Fruit fly (Drosophila melanogaster) whole organism, embryonic: ENCODE data around the gene CG42579.

Source experiments
- Bdp1 ChIP-seq: fragments of 200-800 bp; sonication (Bioruptor generic); optimal IDR thresholded peaks from 3 replicates; lab custom pipeline; 2016; ENCODE audit warnings: missing biosample characterization, missing genetic modification characterization
- Blimp-1 ChIP-seq: fragments of 200-800 bp; sonication (Bioruptor generic); optimal IDR thresholded peaks from 3 replicates; lab custom pipeline; 2018; ENCODE audit warnings: missing biosample characterization, missing genetic modification characterization, mild to moderate bottlenecking, moderate library complexity, missing genetic modification reagents
- CG10267 ChIP-seq: fragments of 200-800 bp; sonication (Bioruptor generic); optimal IDR thresholded peaks from 2 replicates; lab custom pipeline; 2018; ENCODE audit warnings: missing biosample characterization, mild to moderate bottlenecking, missing genetic modification characterization, moderate library complexity
- CG10462 ChIP-seq: fragments of 200-800 bp; sonication (Bioruptor generic); optimal IDR thresholded peaks from 2 replicates; lab custom pipeline; 2016; ENCODE audit warnings: missing biosample characterization, missing genetic modification characterization
- CG11504 ChIP-seq: fragments of 200-800 bp; sonication (Bioruptor generic); optimal IDR thresholded peaks from 3 replicates; lab custom pipeline; 2019; ENCODE audit warnings: missing biosample characterization, mild to moderate bottlenecking, missing genetic modification characterization, moderate library complexity
- CG1233 ChIP-seq: fragments of 200-800 bp; sonication (Bioruptor generic); optimal IDR thresholded peaks from 4 replicates; lab custom pipeline; 2018; ENCODE audit warnings: missing biosample characterization, mild to moderate bottlenecking, missing genetic modification characterization
- CG14667 ChIP-seq: fragments of 200-800 bp; sonication (Bioruptor generic); IDR thresholded peaks from 2 replicates; pipeline ENCODE4 v1.3.6; 2022; ENCODE audit warnings: missing biosample characterization, missing genetic modification characterization
- CG1529 ChIP-seq: fragments of 200-800 bp; sonication (Bioruptor generic); optimal IDR thresholded peaks from 3 replicates; lab custom pipeline; 2018; ENCODE audit warnings: missing biosample characterization, missing genetic modification characterization
- CG17385 ChIP-seq: fragments of 200-800 bp; sonication (Bioruptor generic); optimal IDR thresholded peaks from 3 replicates; lab custom pipeline; 2018; ENCODE audit warnings: missing biosample characterization, mild to moderate bottlenecking, missing genetic modification characterization
- CG18599 ChIP-seq: fragments of 200-800 bp; sonication (Bioruptor generic); optimal IDR thresholded peaks from 3 replicates; lab custom pipeline; 2017; ENCODE audit warnings: missing biosample characterization, missing genetic modification characterization, mild to moderate bottlenecking, moderate library complexity, missing genetic modification reagents
- CG2120 ChIP-seq: fragments of 200-800 bp; sonication (Bioruptor generic); optimal IDR thresholded peaks from 3 replicates; lab custom pipeline; 2016; ENCODE audit warnings: missing biosample characterization, missing genetic modification characterization
- CG2875 ChIP-seq: fragments of 200-800 bp; sonication (Bioruptor generic); optimal IDR thresholded peaks from 2 replicates; lab custom pipeline; 2017; ENCODE audit warnings: missing biosample characterization, mild to moderate bottlenecking, missing genetic modification characterization, missing genetic modification reagents
- CG30020 ChIP-seq: fragments of 200-800 bp; optimal IDR thresholded peaks from 2 replicates; lab custom pipeline; 2019; ENCODE audit warnings: missing biosample characterization, mild to moderate bottlenecking, missing genetic modification characterization, moderate library complexity
- CG31365 ChIP-seq: fragments of 200-800 bp; sonication (Bioruptor generic); optimal IDR thresholded peaks from 2 replicates; lab custom pipeline; 2018; ENCODE audit warnings: missing biosample characterization, mild to moderate bottlenecking, missing genetic modification characterization
- CG3407 ChIP-seq: fragments of 200-800 bp; sonication (Bioruptor generic); optimal IDR thresholded peaks from 2 replicates; lab custom pipeline; 2018; ENCODE audit warnings: missing biosample characterization, mild to moderate bottlenecking, missing genetic modification characterization
- CG7556 ChIP-seq: fragments of 200-800 bp; sonication (Bioruptor generic); optimal IDR thresholded peaks from 2 replicates; lab custom pipeline; 2017; ENCODE audit warnings: missing biosample characterization, mild to moderate bottlenecking, missing genetic modification characterization
- CG8388 ChIP-seq: fragments of 200-800 bp; sonication (Bioruptor generic); optimal IDR thresholded peaks from 2 replicates; lab custom pipeline; 2019; ENCODE audit warnings: missing biosample characterization, mild to moderate bottlenecking, missing genetic modification characterization, moderate library complexity
- CG8924 ChIP-seq: fragments of 200-800 bp; optimal IDR thresholded peaks from 3 replicates; lab custom pipeline; 2019; ENCODE audit warnings: missing biosample characterization, mild to moderate bottlenecking, missing genetic modification characterization, moderate library complexity
- CG9437 ChIP-seq: fragments of 200-800 bp; sonication (Bioruptor generic); optimal IDR thresholded peaks from 2 replicates; lab custom pipeline; 2018; ENCODE audit warnings: missing biosample characterization, mild to moderate bottlenecking, missing genetic modification characterization
- CG9727 ChIP-seq: fragments of 200-800 bp; sonication (Bioruptor generic); optimal IDR thresholded peaks from 3 replicates; lab custom pipeline; 2017; ENCODE audit warnings: missing biosample characterization, mild to moderate bottlenecking, missing genetic modification characterization
- CG9932 ChIP-seq: fragments of 200-800 bp; sonication (Bioruptor generic); IDR thresholded peaks from 2 replicates; pipeline ENCODE4 v1.3.6; 2022; ENCODE audit warnings: missing biosample characterization, missing genetic modification characterization
- Camta ChIP-seq: fragments of 200-800 bp; sonication (Bioruptor generic); optimal IDR thresholded peaks from 2 replicates; lab custom pipeline; 2016; ENCODE audit warnings: missing biosample characterization, missing genetic modification characterization
- Dad ChIP-seq: fragments of 200-800 bp; sonication (Bioruptor generic); optimal IDR thresholded peaks from 3 replicates; lab custom pipeline; 2016; ENCODE audit warnings: missing biosample characterization, missing genetic modification characterization
- Dip2 ChIP-seq: fragments of 200-800 bp; sonication (Bioruptor generic); IDR thresholded peaks from 2 replicates; pipeline ENCODE4 v1.3.6; 2022; ENCODE audit warnings: missing biosample characterization, missing genetic modification characterization
- Doc2 ChIP-seq: fragments of 200-800 bp; sonication (Bioruptor generic); IDR thresholded peaks from 2 replicates; pipeline ENCODE4 v1.3.6; 2022; ENCODE audit warnings: missing biosample characterization, missing genetic modification characterization
- Ets65A ChIP-seq: fragments of 200-800 bp; sonication (Bioruptor generic); peaks from one replicate; lab custom pipeline; 2016; ENCODE audit warnings: missing biosample characterization, missing genetic modification characterization
- Ets97D ChIP-seq: fragments of 200-800 bp; sonication (Bioruptor generic); optimal IDR thresholded peaks from 3 replicates; lab custom pipeline; 2016; ENCODE audit warnings: missing biosample characterization, missing genetic modification characterization
- HHEX ChIP-seq: fragments of 200-800 bp; sonication (Bioruptor generic); optimal IDR thresholded peaks from 3 replicates; lab custom pipeline; 2017; ENCODE audit warnings: missing biosample characterization, mild to moderate bottlenecking, missing genetic modification characterization, missing genetic modification reagents
- Hr3 ChIP-seq: fragments of 200-800 bp; sonication (Bioruptor generic); optimal IDR thresholded peaks from 3 replicates; lab custom pipeline; 2016; ENCODE audit warnings: missing biosample characterization, missing genetic modification characterization
- Hr78 ChIP-seq, 2 experiments: fragments of 200-800 bp in 1 of 2; fragments of >200 bp in 1 of 2; sonication (Bioruptor generic) in 1 of 2; optimal IDR thresholded peaks; 2 replicates each; lab custom pipeline; 2017 to 2019; ENCODE audit warnings: missing biosample characterization in 2 of 2, missing genetic modification characterization in 2 of 2, mild to moderate bottlenecking in 1 of 2, moderate library complexity in 1 of 2
- Max ChIP-seq: fragments of 200-800 bp; sonication (Bioruptor generic); optimal IDR thresholded peaks from 2 replicates; lab custom pipeline; 2016; ENCODE audit warnings: missing biosample characterization, mild to moderate bottlenecking, missing genetic modification characterization
- Med ChIP-seq: fragments of 200-800 bp; sonication (Bioruptor generic); peaks from one replicate; lab custom pipeline; 2016; ENCODE audit warnings: missing biosample characterization, missing genetic modification characterization, mild to moderate bottlenecking, inconsistent platforms, moderate library complexity
- Nf-YC ChIP-seq: fragments of 200-800 bp; optimal IDR thresholded peaks from 3 replicates; lab custom pipeline; 2019; ENCODE audit warnings: missing biosample characterization, mild to moderate bottlenecking, missing genetic modification characterization, moderate library complexity
- PHDP ChIP-seq: fragments of 200-800 bp; sonication (Bioruptor generic); optimal IDR thresholded peaks from 3 replicates; lab custom pipeline; 2018; ENCODE audit warnings: missing biosample characterization, mild to moderate bottlenecking, missing genetic modification characterization, moderate library complexity
- Rfx ChIP-seq: fragments of 200-800 bp; sonication (Bioruptor generic); IDR thresholded peaks from 2 replicates; pipeline ENCODE4 v1.3.6; 2022; ENCODE audit warnings: missing biosample characterization, missing genetic modification characterization
- chn ChIP-seq: fragments of 200-800 bp; sonication (Bioruptor generic); optimal IDR thresholded peaks from 2 replicates; lab custom pipeline; 2016; ENCODE audit warnings: missing biosample characterization, missing genetic modification characterization
- dmrt99B ChIP-seq: fragments of 200-800 bp; sonication (Bioruptor generic); optimal IDR thresholded peaks from 2 replicates; lab custom pipeline; 2018; ENCODE audit warnings: missing biosample characterization, mild to moderate bottlenecking, missing genetic modification characterization, moderate library complexity
- dysf ChIP-seq: fragments of 200-800 bp; sonication (Bioruptor generic); IDR thresholded peaks from 3 replicates; pipeline ENCODE4 v1.3.6; 2022; ENCODE audit warnings: missing biosample characterization, missing genetic modification characterization
- esg ChIP-seq: fragments of 200-800 bp; sonication (Bioruptor generic); conservative IDR thresholded peaks from 2 replicates; pipeline ENCODE4 v1.3.6; 2022; ENCODE audit warnings: missing biosample characterization, missing genetic modification characterization
- ind ChIP-seq: fragments of 200-800 bp; sonication (Bioruptor generic); optimal IDR thresholded peaks from 3 replicates; lab custom pipeline; 2016; ENCODE audit warnings: missing biosample characterization, missing genetic modification characterization
- lilli ChIP-seq: fragments of 200-800 bp; sonication (Bioruptor generic); optimal IDR thresholded peaks from 3 replicates; lab custom pipeline; 2016; ENCODE audit warnings: missing biosample characterization, missing genetic modification characterization
- nerfin-2 ChIP-seq: fragments of 200-800 bp; sonication (Bioruptor generic); IDR thresholded peaks from 2 replicates; pipeline ENCODE4 v1.3.6; 2022; ENCODE audit warnings: missing biosample characterization, missing genetic modification characterization; ENCODE audit not compliant: partially characterized antibody
- odd ChIP-seq: fragments of 200-800 bp; sonication (Bioruptor generic); optimal IDR thresholded peaks from 2 replicates; lab custom pipeline; 2017; ENCODE audit warnings: missing biosample characterization, mild to moderate bottlenecking, missing genetic modification characterization
- org-1 ChIP-seq: fragments of 200-800 bp; sonication (Bioruptor generic); optimal IDR thresholded peaks from 2 replicates; lab custom pipeline; 2017; ENCODE audit warnings: missing biosample characterization, missing genetic modification characterization
- sens-2 ChIP-seq: fragments of 200-800 bp; sonication (Bioruptor generic); IDR thresholded peaks from 2 replicates; pipeline ENCODE4 v1.3.6; 2022; ENCODE audit warnings: missing biosample characterization, missing genetic modification characterization
- sisA ChIP-seq: fragments of 200-800 bp; sonication (Bioruptor generic); IDR thresholded peaks from 2 replicates; pipeline ENCODE4 v1.3.6; 2022; ENCODE audit warnings: missing biosample characterization, missing genetic modification characterization
- sob ChIP-seq: fragments of 200-800 bp; sonication (Bioruptor generic); IDR thresholded peaks from 2 replicates; pipeline ENCODE4 v1.3.6; 2022; ENCODE audit warnings: missing biosample characterization, missing genetic modification characterization
- tgo ChIP-seq: fragments of 200-800 bp; sonication (Bioruptor generic); IDR thresholded peaks from 3 replicates; pipeline ENCODE4 v1.3.6; 2022; ENCODE audit warnings: missing biosample characterization, missing genetic modification characterization
- toy ChIP-seq: fragments of 200-800 bp; sonication (Bioruptor generic); IDR thresholded peaks from 2 replicates; pipeline ENCODE4 v1.3.6; 2022; ENCODE audit warnings: missing biosample characterization, missing genetic modification characterization
- ttk ChIP-seq: fragments of 200-800 bp; sonication (Bioruptor generic); IDR thresholded peaks from 2 replicates; pipeline ENCODE4 v2.1.2; 2022; ENCODE audit warnings: missing biosample characterization, missing genetic modification characterization
- vvl ChIP-seq: fragments of 200-800 bp; sonication (Bioruptor generic); IDR thresholded peaks from 2 replicates; pipeline ENCODE4 v1.3.6; 2022; ENCODE audit warnings: missing biosample characterization, missing genetic modification characterization

CG42579 gene

DNA sequence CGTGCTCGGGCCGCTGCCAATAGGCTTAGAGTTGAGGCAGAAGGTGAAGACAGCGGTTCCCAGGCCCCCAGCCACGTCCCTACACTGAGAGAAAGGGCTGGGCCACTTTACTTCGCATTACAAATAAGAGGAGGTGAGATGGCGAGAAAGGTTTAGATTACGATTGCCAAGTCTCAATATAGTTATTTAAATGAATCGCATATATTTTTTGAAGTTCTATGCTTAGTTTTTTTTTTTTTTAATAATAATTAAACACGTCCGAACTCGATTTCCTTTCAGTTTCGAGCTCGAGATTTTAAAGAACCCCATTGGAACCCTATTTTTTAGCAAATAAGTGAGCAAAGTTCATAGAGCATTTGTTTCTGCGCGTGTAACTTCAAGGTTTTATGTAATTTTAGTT is 19.6 kb upstream of the CG42579 start (continued):
- TF ChIP-seq Dip2 (GFP tag; lab: Robert Waterston, UW), result no peak
- TF ChIP-seq org-1, result peak; percentile 17
- TF ChIP-seq Ets65A (GFP tag; lab: Kevin White, UChicago), result peak; percentile 29
- TF ChIP-seq Doc2 (GFP tag; lab: Robert Waterston, UW), result no peak
- peak; percentile 67 for TF ChIP-seq dmrt99B (tag; lab: Kevin White, UChicago)
- TF ChIP-seq nerfin-2, result no peak
- TF ChIP-seq Hr78 (GFP tag; optimal IDR thresholded peaks at IDR 0.05; lab: Kevin White, UChicago), result no peak
- peak; percentile 27 for TF ChIP-seq CG9437 (GFP tag; lab: Kevin White, UChicago)
- peak; percentile 64 for TF ChIP-seq CG11504 (tag; lab: Kevin White, UChicago)
- TF ChIP-seq vvl (GFP tag; lab: Robert Waterston, UW), result peak; percentile 39; the same call in 1 of the 2 replicates
- TF ChIP-seq CG31365 (tag; lab: Kevin White, UChicago), result no peak
- peak; percentile 55 for TF ChIP-seq ind (GFP tag; lab: Kevin White, UChicago)
- TF ChIP-seq CG2875 (GFP tag; lab: Kevin White, UChicago), result peak; percentile 15
- peak; percentile 43 for TF ChIP-seq CG18599 (GFP tag; lab: Kevin White, UChicago)
- peak; percentile 69; the same call in 2 of the 3 replicates for TF ChIP-seq dysf (GFP tag; lab: Robert Waterston, UW)
- peak; percentile 8 for TF ChIP-seq Dad (GFP tag; lab: Kevin White, UChicago)
- peak; percentile 49 for TF ChIP-seq HHEX (GFP tag; lab: Kevin White, UChicago)
- TF ChIP-seq Nf-YC (tag; lab: Kevin White, UChicago), result peak; percentile 24
- TF ChIP-seq Hr3 (GFP tag; lab: Kevin White, UChicago), result peak; percentile 49
- TF ChIP-seq odd, result peak; percentile 23
- peak; percentile 37; the same call in 1 of the 2 replicates for TF ChIP-seq Rfx (GFP tag; lab: Robert Waterston, UW)
- peak; percentile 34; the same call in 1 of the 2 replicates for TF ChIP-seq sob
- no peak for TF ChIP-seq toy (GFP tag; lab: Robert Waterston, UW)
- peak; percentile 26 for TF ChIP-seq CG8388 (GFP tag; lab: Kevin White, UChicago)
- peak; percentile 27; the same call in 1 of the 2 replicates for TF ChIP-seq esg (GFP tag; lab: Robert Waterston, UW)
- TF ChIP-seq Ets97D (GFP tag; lab: Kevin White, UChicago), result no peak
- no peak for TF ChIP-seq sens-2 (GFP tag; lab: Robert Waterston, UW)
- peak; percentile 3 for TF ChIP-seq chn
- TF ChIP-seq CG9727 (GFP tag; lab: Kevin White, UChicago), result peak; percentile 20
- TF ChIP-seq CG1233 (GFP tag; lab: Kevin White, UChicago), result peak; percentile 6
- 0 out of 2 replicates have a peak, but pooled peaks have one; percentile 34 for TF ChIP-seq ttk
- TF ChIP-seq lilli (GFP tag; lab: Kevin White, UChicago), result peak; percentile 52
- TF ChIP-seq CG3407, result peak; percentile 9
- no peak for TF ChIP-seq CG10462 (GFP tag; lab: Kevin White, UChicago)
- peak; percentile 41 for TF ChIP-seq PHDP (tag; lab: Kevin White, UChicago)
- peak; percentile 22 for TF ChIP-seq CG8924 (tag; lab: Kevin White, UChicago)
- peak; percentile 36 for TF ChIP-seq Blimp-1
- TF ChIP-seq Med (GFP tag; lab: Kevin White, UChicago), result peak; percentile 87
- peak; percentile 33; the same call in 1 of the 2 replicates for TF ChIP-seq CG9932
- TF ChIP-seq CG2120 (GFP tag; lab: Kevin White, UChicago), result peak; percentile 51
- 0 out of 2 replicates have a peak, but pooled peaks have one; percentile 8 for TF ChIP-seq CG14667 (GFP tag; lab: Robert Waterston, UW)
- TF ChIP-seq CG17385 (GFP tag; lab: Kevin White, UChicago), result peak; percentile 55
- TF ChIP-seq sisA, result peak; percentile 55
- TF ChIP-seq Max (GFP tag; lab: Kevin White, UChicago), result peak; percentile 27
- peak; percentile 33; the same call in 1 of the 3 replicates for TF ChIP-seq tgo
- peak; percentile 9 for TF ChIP-seq Bdp1 (GFP tag; lab: Kevin White, UChicago)
- TF ChIP-seq CG7556, result peak; percentile 59
- TF ChIP-seq Camta (GFP tag; lab: Kevin White, UChicago), result peak; percentile 18
- TF ChIP-seq CG10267 (tag; lab: Kevin White, UChicago), result peak; percentile 12
- peak; percentile 17 for TF ChIP-seq CG1529
- no peak for TF ChIP-seq CG30020
